Fruit fly (Drosophila melanogaster) whole organism, embryonic: ENCODE data around the gene CG13949.

Experiments used
- CG11247 ChIP-seq: fragments of 200-800 bp; sonication (Bioruptor generic); IDR thresholded peaks from 2 replicates; pipeline ENCODE4 v1.3.6; 2022; ENCODE audit warnings: missing biosample characterization, missing genetic modification characterization
- CG11695 ChIP-seq: fragments of 200-800 bp; sonication (Bioruptor generic); IDR thresholded peaks from 3 replicates; pipeline ENCODE4 v1.3.6; 2022; ENCODE audit warnings: missing biosample characterization, missing genetic modification characterization
- CG13424 ChIP-seq: fragments of 200-800 bp; sonication (Bioruptor generic); optimal IDR thresholded peaks from 2 replicates; lab custom pipeline; 2019; ENCODE audit warnings: missing biosample characterization, mild to moderate bottlenecking, missing genetic modification characterization, moderate library complexity
- CG13775 ChIP-seq: fragments of 200-800 bp; sonication (Bioruptor generic); optimal IDR thresholded peaks from 3 replicates; lab custom pipeline; 2017; ENCODE audit warnings: missing biosample characterization, mild to moderate bottlenecking, missing genetic modification characterization
- CG14050 ChIP-seq: fragments of 200-800 bp; sonication (Bioruptor generic); IDR thresholded peaks from 3 replicates; pipeline ENCODE4 v1.3.6; 2022; ENCODE audit warnings: missing biosample characterization, missing genetic modification characterization
- CG14965 ChIP-seq: fragments of 200-800 bp; sonication (Bioruptor generic); optimal IDR thresholded peaks from 2 replicates; lab custom pipeline; 2016; ENCODE audit warnings: missing biosample characterization, missing genetic modification characterization, borderline replicate concordance
- CG15269 ChIP-seq: fragments of 200-800 bp; sonication (Bioruptor generic); optimal IDR thresholded peaks from 2 replicates; lab custom pipeline; 2018; ENCODE audit warnings: missing biosample characterization, mild to moderate bottlenecking, missing genetic modification characterization, moderate library complexity
- CG15601 ChIP-seq: fragments of 200-800 bp; sonication (Bioruptor generic); optimal IDR thresholded peaks from 3 replicates; lab custom pipeline; 2019; ENCODE audit warnings: missing biosample characterization, mild to moderate bottlenecking, missing genetic modification characterization, moderate library complexity
- CG17912 ChIP-seq: fragments of 200-800 bp; sonication (Bioruptor generic); optimal IDR thresholded peaks from 2 replicates; lab custom pipeline; 2018; ENCODE audit warnings: missing biosample characterization, mild to moderate bottlenecking, missing genetic modification characterization
- CG2678 ChIP-seq: fragments of 200-800 bp; sonication (Bioruptor generic); optimal IDR thresholded peaks from 3 replicates; lab custom pipeline; 2019; ENCODE audit warnings: missing biosample characterization, mild to moderate bottlenecking, missing genetic modification characterization, moderate library complexity
- CG2712 ChIP-seq: fragments of 200-800 bp; optimal IDR thresholded peaks from 3 replicates; lab custom pipeline; 2019; ENCODE audit warnings: missing biosample characterization, mild to moderate bottlenecking, missing genetic modification characterization, moderate library complexity
- CG2875 ChIP-seq: fragments of 200-800 bp; sonication (Bioruptor generic); optimal IDR thresholded peaks from 2 replicates; lab custom pipeline; 2017; ENCODE audit warnings: missing biosample characterization, mild to moderate bottlenecking, missing genetic modification characterization, missing genetic modification reagents
- CG2889 ChIP-seq: fragments of 200-800 bp; sonication (Bioruptor generic); IDR thresholded peaks from 3 replicates; pipeline ENCODE4 v1.3.6; 2022; ENCODE audit warnings: missing biosample characterization, missing genetic modification characterization
- CG31441 ChIP-seq: fragments of 200-800 bp; sonication (Bioruptor generic); IDR thresholded peaks from 2 replicates; pipeline ENCODE4 v1.3.6; 2022; ENCODE audit warnings: missing biosample characterization, missing genetic modification characterization
- CG33557 ChIP-seq: fragments of 200-800 bp; sonication (Bioruptor generic); optimal IDR thresholded peaks from 2 replicates; lab custom pipeline; 2019; ENCODE audit warnings: missing biosample characterization, mild to moderate bottlenecking, missing genetic modification characterization, moderate library complexity
- CG3847 ChIP-seq: fragments of 200-800 bp; sonication (Bioruptor generic); IDR thresholded peaks from 2 replicates; pipeline ENCODE4 v1.3.6; 2022; ENCODE audit warnings: missing biosample characterization, missing genetic modification characterization
- CG4360 ChIP-seq: fragments of 200-800 bp; sonication (Bioruptor generic); IDR thresholded peaks from 2 replicates; pipeline ENCODE4 v1.3.6; 2022; ENCODE audit warnings: missing biosample characterization, missing genetic modification characterization
- CG5953 ChIP-seq: fragments of 200-800 bp; sonication (Bioruptor generic); IDR thresholded peaks from 2 replicates; pipeline ENCODE4 v1.3.6; 2022; ENCODE audit warnings: missing biosample characterization, missing genetic modification characterization
- CG6765 ChIP-seq: fragments of 200-800 bp; sonication (Bioruptor generic); optimal IDR thresholded peaks from 3 replicates; lab custom pipeline; 2017; ENCODE audit warnings: missing biosample characterization, mild to moderate bottlenecking, missing genetic modification characterization
- CG6791 ChIP-seq: fragments of 200-800 bp; sonication (Bioruptor generic); IDR thresholded peaks from 3 replicates; pipeline ENCODE4 v1.3.6; 2022; ENCODE audit warnings: missing biosample characterization, missing genetic modification characterization; ENCODE audit not compliant: partially characterized antibody
- CG6813 ChIP-seq: fragments of 200-800 bp; sonication (Bioruptor generic); optimal IDR thresholded peaks from 2 replicates; lab custom pipeline; 2017; ENCODE audit warnings: missing biosample characterization, missing genetic modification characterization, mild to moderate bottlenecking, moderate library complexity, missing genetic modification reagents
- CG7372 ChIP-seq: fragments of 200-800 bp; sonication (Bioruptor generic); IDR thresholded peaks from 2 replicates; pipeline ENCODE4 v1.3.6; 2022; ENCODE audit warnings: missing biosample characterization, missing genetic modification characterization
- CG9437 ChIP-seq: fragments of 200-800 bp; sonication (Bioruptor generic); optimal IDR thresholded peaks from 2 replicates; lab custom pipeline; 2018; ENCODE audit warnings: missing biosample characterization, mild to moderate bottlenecking, missing genetic modification characterization
- Fer1 ChIP-seq: fragments of 200-800 bp; sonication (Bioruptor generic); optimal IDR thresholded peaks from 2 replicates; lab custom pipeline; 2017; ENCODE audit warnings: missing biosample characterization, mild to moderate bottlenecking, missing genetic modification characterization
- HLH4C ChIP-seq: fragments of 200-800 bp; sonication (Bioruptor generic); IDR thresholded peaks from 3 replicates; pipeline ENCODE4 v1.3.6; 2022; ENCODE audit warnings: missing biosample characterization, missing genetic modification characterization; ENCODE audit not compliant: partially characterized antibody
- Hr3 ChIP-seq: fragments of 200-800 bp; sonication (Bioruptor generic); optimal IDR thresholded peaks from 3 replicates; lab custom pipeline; 2016; ENCODE audit warnings: missing biosample characterization, missing genetic modification characterization
- NC2α ChIP-seq: fragments of 200-800 bp; sonication (Bioruptor generic); optimal IDR thresholded peaks from 2 replicates; lab custom pipeline; 2016; ENCODE audit warnings: missing biosample characterization, missing genetic modification characterization
- Nf-YA ChIP-seq: fragments of 200-800 bp; sonication (Bioruptor generic); IDR thresholded peaks from 2 replicates; pipeline ENCODE4 v1.3.6; 2022; ENCODE audit warnings: missing biosample characterization, missing genetic modification characterization
- Ptx1 ChIP-seq: fragments of 200-800 bp; sonication (Bioruptor generic); IDR thresholded peaks from 2 replicates; pipeline ENCODE4 v1.3.6; 2022; ENCODE audit warnings: missing biosample characterization, missing genetic modification characterization
- Scr ChIP-seq: fragments of 200-800 bp; sonication (Bioruptor generic); IDR thresholded peaks from 2 replicates; pipeline ENCODE4 v1.3.6; 2022; ENCODE audit warnings: missing biosample characterization, missing genetic modification characterization; ENCODE audit not compliant: partially characterized antibody
- Sox100B ChIP-seq: fragments of 200-800 bp; sonication (Bioruptor generic); optimal IDR thresholded peaks from 3 replicates; lab custom pipeline; 2018; ENCODE audit warnings: missing biosample characterization, mild to moderate bottlenecking, missing genetic modification characterization
- TFAM ChIP-seq: fragments of 200-800 bp; sonication (Bioruptor generic); optimal IDR thresholded peaks from 2 replicates; lab custom pipeline; 2017; ENCODE audit warnings: missing biosample characterization, missing genetic modification characterization, inconsistent platforms
- ato ChIP-seq: fragments of 200-800 bp; sonication (Bioruptor generic); IDR thresholded peaks from 2 replicates; pipeline ENCODE4 v1.3.6; 2022; ENCODE audit warnings: missing biosample characterization, missing genetic modification characterization; ENCODE audit not compliant: partially characterized antibody
- bcd ChIP-seq: fragments of 200-800 bp; sonication (Bioruptor generic); optimal IDR thresholded peaks from 2 replicates; lab custom pipeline; 2017; ENCODE audit warnings: missing biosample characterization, mild to moderate bottlenecking, missing genetic modification characterization
- cad ChIP-seq: fragments of >200 bp; optimal IDR thresholded peaks from 2 replicates; lab custom pipeline; 2017; ENCODE audit warnings: missing biosample characterization, missing genetic modification characterization
- danr ChIP-seq: fragments of 200-800 bp; sonication (Bioruptor generic); IDR thresholded peaks from 2 replicates; pipeline ENCODE4 v1.3.6; 2022; ENCODE audit warnings: missing biosample characterization, missing genetic modification characterization
- dmrt11E ChIP-seq: fragments of 200-800 bp; sonication (Bioruptor generic); optimal IDR thresholded peaks from 3 replicates; lab custom pipeline; 2018; ENCODE audit warnings: missing biosample characterization, mild to moderate bottlenecking, missing genetic modification characterization, moderate library complexity
- gce ChIP-seq: fragments of 200-800 bp; sonication (Bioruptor generic); IDR thresholded peaks from 3 replicates; pipeline ENCODE4 v1.3.6; 2022; ENCODE audit warnings: missing biosample characterization, missing genetic modification characterization
- grn ChIP-seq: fragments of 200-800 bp; sonication (Bioruptor generic); optimal IDR thresholded peaks from 3 replicates; lab custom pipeline; 2017; ENCODE audit warnings: missing biosample characterization, missing genetic modification characterization
- gsb-n ChIP-seq: fragments of 200-800 bp; sonication (Bioruptor generic); optimal IDR thresholded peaks from 3 replicates; lab custom pipeline; 2018; ENCODE audit warnings: missing biosample characterization, mild to moderate bottlenecking, missing genetic modification characterization
- h ChIP-seq: fragments of >200 bp; optimal IDR thresholded peaks from 2 replicates; lab custom pipeline; 2017
- her ChIP-seq: fragments of 200-800 bp; sonication (Bioruptor generic); optimal IDR thresholded peaks from 2 replicates; lab custom pipeline; 2016; ENCODE audit warnings: missing biosample characterization, missing genetic modification characterization
- lab ChIP-seq: fragments of 200-800 bp; sonication (Bioruptor generic); optimal IDR thresholded peaks from 3 replicates; lab custom pipeline; 2017; ENCODE audit warnings: missing biosample characterization, missing genetic modification characterization, mild to moderate bottlenecking, moderate library complexity, missing genetic modification reagents
- mld ChIP-seq: fragments of 200-800 bp; sonication (Bioruptor generic); IDR thresholded peaks from 3 replicates; pipeline ENCODE4 v1.3.6; 2022; ENCODE audit warnings: missing biosample characterization, missing genetic modification characterization; ENCODE audit not compliant: partially characterized antibody
- pfk ChIP-seq: fragments of 200-800 bp; sonication (Bioruptor generic); optimal IDR thresholded peaks from 2 replicates; lab custom pipeline; 2018; ENCODE audit warnings: missing biosample characterization, mild to moderate bottlenecking, missing genetic modification characterization, moderate library complexity
- sim ChIP-seq: fragments of 200-800 bp; sonication (Bioruptor generic); IDR thresholded peaks from 2 replicates; pipeline ENCODE4 v1.3.6; 2022; ENCODE audit warnings: missing biosample characterization, missing genetic modification characterization
- tin ChIP-seq: fragments of 200-800 bp; sonication (Bioruptor generic); optimal IDR thresholded peaks from 3 replicates; lab custom pipeline; 2016; ENCODE audit warnings: missing biosample characterization, missing genetic modification characterization
- trh ChIP-seq: fragments of 200-800 bp; sonication (Bioruptor generic); optimal IDR thresholded peaks from 2 replicates; lab custom pipeline; 2016; ENCODE audit warnings: missing biosample characterization, missing genetic modification characterization
- vfl ChIP-seq: fragments of 200-800 bp; sonication (Bioruptor generic); optimal IDR thresholded peaks from 2 replicates; lab custom pipeline; 2016; ENCODE audit warnings: missing biosample characterization, missing genetic modification characterization
- z ChIP-seq: fragments of 200-800 bp; sonication (Bioruptor generic); IDR thresholded peaks from 3 replicates; pipeline ENCODE4 v1.3.6; 2022; ENCODE audit warnings: missing biosample characterization, missing genetic modification characterization

CG13949 gene

DNA sequence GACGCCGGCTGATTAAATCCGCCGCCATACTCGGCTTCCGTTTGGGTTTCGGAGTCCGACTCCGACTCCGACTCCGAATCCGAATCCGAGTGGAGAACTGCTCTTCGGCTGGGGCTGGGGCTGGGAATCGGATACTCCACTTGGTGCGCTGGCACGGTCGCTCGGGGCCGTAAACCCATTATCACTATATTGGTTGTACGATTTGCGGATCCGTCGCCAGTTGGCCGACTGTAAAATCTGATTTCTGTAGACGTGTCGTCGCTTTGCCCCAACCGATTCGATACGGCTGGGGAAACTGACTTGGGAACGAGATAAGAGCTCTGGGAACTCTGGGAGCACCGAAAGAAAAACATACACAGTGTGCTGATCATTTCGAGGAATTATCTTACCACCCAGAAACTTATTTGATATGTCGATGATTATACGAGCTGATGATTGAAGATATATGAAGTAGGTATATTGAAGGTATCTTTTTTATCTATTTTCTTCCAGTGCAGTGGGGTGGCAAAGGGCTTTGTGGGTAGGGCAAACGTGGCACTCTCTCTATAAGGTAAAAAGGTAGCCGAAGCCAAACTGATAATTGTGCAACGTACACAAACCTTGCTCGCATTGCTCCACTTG is 2.9 kb downstream of the CG13949 start (continued):
- TF ChIP-seq CG2678 (tag; lab: Kevin White, UChicago), result peak; percentile 55
- 0 out of 2 replicates have a peak, but pooled peaks have one; percentile 12 for TF ChIP-seq CG7372 (GFP tag; lab: Robert Waterston, UW)
- no peak for TF ChIP-seq CG17912 (GFP tag; lab: Kevin White, UChicago)
- TF ChIP-seq CG4360 (GFP tag; lab: Robert Waterston, UW), result no peak
- peak; percentile 39 for TF ChIP-seq danr
- TF ChIP-seq CG31441 (GFP tag; lab: Robert Waterston, UW), result peak; percentile 38; the same call in 1 of the 2 replicates
- TF ChIP-seq HLH4C, result no peak
- TF ChIP-seq CG14965 (GFP tag; lab: Kevin White, UChicago), result no peak
- TF ChIP-seq Scr (GFP tag; lab: Robert Waterston, UW), result no peak
- no peak for TF ChIP-seq CG14050
- TF ChIP-seq lab (GFP tag; lab: Kevin White, UChicago), result peak; percentile 65
- no peak for TF ChIP-seq sim (GFP tag; lab: Robert Waterston, UW)
- peak; percentile 9 for TF ChIP-seq CG9437 (GFP tag; lab: Kevin White, UChicago)
- TF ChIP-seq h (lab: Kevin White, UChicago), result no peak
- TF ChIP-seq CG15601 (tag; lab: Kevin White, UChicago), result peak; percentile 20
- TF ChIP-seq CG5953 (GFP tag; lab: Robert Waterston, UW), result peak; percentile 72
- TF ChIP-seq z (GFP tag; lab: Robert Waterston, UW), result no peak
- peak; percentile 41 for TF ChIP-seq CG6813 (GFP tag; lab: Kevin White, UChicago)
- no peak for TF ChIP-seq pfk (GFP tag; lab: Kevin White, UChicago)
- TF ChIP-seq CG13424 (tag; lab: Kevin White, UChicago), result peak; percentile 53
- TF ChIP-seq TFAM (GFP tag; lab: Kevin White, UChicago), result no peak
- TF ChIP-seq CG11247 (GFP tag; lab: Robert Waterston, UW), result 0 out of 2 replicates have a peak, but pooled peaks have one; percentile 26
- peak; percentile 33 for TF ChIP-seq her (GFP tag; lab: Kevin White, UChicago)
- TF ChIP-seq tin (GFP tag; lab: Kevin White, UChicago), result peak; percentile 23
- TF ChIP-seq gsb-n (tag; lab: Kevin White, UChicago), result peak; percentile 38
- TF ChIP-seq CG33557 (GFP tag; lab: Kevin White, UChicago), result peak; percentile 4
- TF ChIP-seq CG2875, result peak; percentile 25
- TF ChIP-seq bcd (GFP tag; lab: Kevin White, UChicago), result no peak
- no peak for TF ChIP-seq mld (GFP tag; lab: Robert Waterston, UW)
- TF ChIP-seq vfl (GFP tag; lab: Kevin White, UChicago), result peak; percentile 1
- no peak for TF ChIP-seq gce (GFP tag; lab: Robert Waterston, UW)
- TF ChIP-seq Ptx1 (GFP tag; lab: Robert Waterston, UW), result peak; percentile 54
- TF ChIP-seq CG3847 (GFP tag; lab: Robert Waterston, UW), result peak; percentile 51; the same call in 1 of the 2 replicates
- no peak for TF ChIP-seq NC2α
- TF ChIP-seq grn, result peak; percentile 9
- TF ChIP-seq cad, result no peak
- TF ChIP-seq CG6765 (GFP tag; lab: Kevin White, UChicago), result no peak
- 0 out of 2 replicates have a peak, but pooled peaks have one; percentile 22 for TF ChIP-seq Nf-YA (GFP tag; lab: Robert Waterston, UW)
- peak; percentile 16 for TF ChIP-seq Fer1 (GFP tag; lab: Kevin White, UChicago)
- no peak for TF ChIP-seq CG13775 (GFP tag; lab: Kevin White, UChicago)
- 0 out of 3 replicates have a peak, but pooled peaks have one; percentile 30 for TF ChIP-seq CG2889 (GFP tag; lab: Robert Waterston, UW)
- TF ChIP-seq dmrt11E (tag; lab: Kevin White, UChicago), result peak; percentile 25
- peak; percentile 68; the same call in 2 of the 3 replicates for TF ChIP-seq CG11695 (GFP tag; lab: Robert Waterston, UW)
- peak; percentile 12 for TF ChIP-seq Sox100B (GFP tag; lab: Kevin White, UChicago)
- no peak for TF ChIP-seq ato
- peak; percentile 42 for TF ChIP-seq Hr3
- no peak for TF ChIP-seq CG6791 (GFP tag; lab: Robert Waterston, UW)
- TF ChIP-seq CG15269 (tag; lab: Kevin White, UChicago), result peak; percentile 73
- TF ChIP-seq CG2712 (tag; lab: Kevin White, UChicago), result peak; percentile 62
- TF ChIP-seq trh, result no peak
